Fruit fly (Drosophila melanogaster) whole organism, wandering third instar larva: ENCODE measurements around the gene CG15545.

Experiments
- CG9705 ChIP-seq: fragments of 200-800 bp; sonication (Bioruptor generic); optimal IDR thresholded peaks from 2 replicates; lab custom pipeline; 2018; ENCODE audit warnings: missing biosample characterization, mild to moderate bottlenecking, missing genetic modification characterization
- Dfd ChIP-seq: fragments of >200 bp; optimal IDR thresholded peaks from 2 replicates; lab custom pipeline; 2017; ENCODE audit warnings: missing biosample characterization, missing genetic modification characterization
- Hr78 ChIP-seq: fragments of >200 bp; optimal IDR thresholded peaks from 2 replicates; lab custom pipeline; 2017; ENCODE audit warnings: missing biosample characterization, missing genetic modification characterization
- Jra ChIP-seq: sonication (Bioruptor generic); optimal IDR thresholded peaks from 2 replicates; lab custom pipeline; 2016; ENCODE audit warnings: missing biosample characterization, missing genetic modification characterization
- Rel ChIP-seq, 2 experiments: fragments of 200-800 bp; sonication (Bioruptor generic) in 1 of 2; optimal IDR thresholded peaks; 2 replicates in 1 of 2; 3 replicates in 1 of 2; lab custom pipeline; 2016 to 2019; ENCODE audit warnings: mild to moderate bottlenecking in 2 of 2, missing biosample characterization in 2 of 2, missing genetic modification characterization in 2 of 2, moderate library complexity in 1 of 2
- Sp1 ChIP-seq: fragments of 200-800 bp; sonication (Bioruptor generic); optimal IDR thresholded peaks from 3 replicates; lab custom pipeline; 2019; ENCODE audit warnings: missing biosample characterization, mild to moderate bottlenecking, missing genetic modification characterization, moderate library complexity
- dl ChIP-seq, 2 experiments: fragments of 175-275, 200-275 bp in 1 of 2; fragments of 200-275 bp in 1 of 2; sonication (Bioruptor generic); optimal IDR thresholded peaks; lab custom pipeline; 2018; ENCODE audit warnings: mild to moderate bottlenecking in 2 of 2, missing biosample characterization in 2 of 2, missing genetic modification characterization in 2 of 2, moderate library complexity in 2 of 2; ENCODE audit not compliant: partially characterized antibody in 2 of 2, insufficient read depth in 1 of 2
- dsf ChIP-seq: sonication (Bioruptor generic); optimal IDR thresholded peaks from 2 replicates; lab custom pipeline; 2016; ENCODE audit warnings: missing biosample characterization, missing genetic modification characterization, borderline replicate concordance
- fru ChIP-seq: fragments of 200-800 bp; sonication (Bioruptor generic); optimal IDR thresholded peaks from 3 replicates; lab custom pipeline; 2016; ENCODE audit warnings: missing biosample characterization, mild to moderate bottlenecking, missing genetic modification characterization
- pan ChIP-seq: fragments of >200 bp; optimal IDR thresholded peaks from 2 replicates; lab custom pipeline; 2017
- sv ChIP-seq: fragments of 200-800 bp; sonication (Bioruptor generic); optimal IDR thresholded peaks from 3 replicates; lab custom pipeline; 2016; ENCODE audit warnings: missing biosample characterization, missing genetic modification characterization
- usp ChIP-seq: fragments of >200 bp; optimal IDR thresholded peaks from 2 replicates; lab custom pipeline; 2017; ENCODE audit warnings: missing biosample characterization, missing genetic modification characterization

dm6 chr3R:30827544-30827943 lies 44.6 kb downstream of the CG15545 start, which contains the start of gene CG15544:
- peak in 1 of 2 experiments; percentile 49 for TF ChIP-seq dl (GFP tag; optimal IDR thresholded peaks at IDR 0.05; lab: Kevin White, UChicago; ENCODE audit: insufficient read depth in 1 of 2, partially characterized antibody in 2 of 2)
- no peak for TF ChIP-seq dsf (GFP tag; lab: Kevin White, UChicago)
- TF ChIP-seq Rel (GFP tag; optimal IDR thresholded peaks at IDR 0.05; lab: Kevin White, UChicago): no peak
- no peak for TF ChIP-seq Rel (tag; optimal IDR thresholded peaks at IDR 0.05; lab: Kevin White, UChicago)
- no peak for TF ChIP-seq Dfd
- no peak for TF ChIP-seq Sp1 (GFP tag; lab: Kevin White, UChicago)
- TF ChIP-seq pan: no peak
- no peak for TF ChIP-seq sv (GFP tag; lab: Kevin White, UChicago)
- no peak for TF ChIP-seq CG9705 (GFP tag; lab: Kevin White, UChicago)
- no peak for TF ChIP-seq Jra (GFP tag; lab: Kevin White, UChicago)
- no peak for TF ChIP-seq Hr78
- TF ChIP-seq fru (GFP tag; lab: Kevin White, UChicago): no peak
- no peak for TF ChIP-seq usp (GFP tag; lab: Kevin White, UChicago)
